Worm (Caenorhabditis elegans): ENCODE measurements around the gene xnd-1.

- no peak for TF ChIP-seq ama-1 (optimal IDR thresholded peaks at IDR 0.05)
- TF ChIP-seq ama-1 (GFP tag; optimal IDR thresholded peaks at IDR 0.05) = no peak
- no peak for TF ChIP-seq atf-7 (tag; optimal IDR thresholded peaks at IDR 0.05)
- TF ChIP-seq akir-1 (GFP tag; optimal IDR thresholded peaks at IDR 0.05) = no peak
- no peak for TF ChIP-seq nfya-1 (tag; optimal IDR thresholded peaks at IDR 0.05; ENCODE audit: borderline replicate concordance, insufficient read depth)
- TF ChIP-seq ets-4 (GFP tag; optimal IDR thresholded peaks at IDR 0.05) = no peak
- TF ChIP-seq lin-35 (GFP tag; optimal IDR thresholded peaks at IDR 0.05) = peak in 1 of 3 experiments; percentile 10
- no peak for TF ChIP-seq madf-3 (GFP tag; IDR thresholded peaks at IDR 0.05)
- TF ChIP-seq rec-8 (tag; optimal IDR thresholded peaks at IDR 0.05) = no peak
- peak; percentile 50 for TF ChIP-seq snpc-4 (GFP tag; optimal IDR thresholded peaks at IDR 0.05)
- peak; percentile 48 to 82 (median 80) for TF ChIP-seq snpc-4 (tag; optimal IDR thresholded peaks at IDR 0.05)
- TF ChIP-seq nhr-90 (tag; optimal IDR thresholded peaks at IDR 0.05) = no peak
- TF ChIP-seq Y67H2A.10 (GFP tag; conservative IDR thresholded peaks at IDR 0.05) = no peak
Observed at ce11 chrIII:5632426-5632976, 28.2 kb downstream of the xnd-1 start.
